Worm (Caenorhabditis elegans) whole organism, young adult: ENCODE measurements around the gene sfxn-1.5.

ENCODE experiments used
- C17E4.6 ChIP-seq: fragments of 200-800 bp; sonication (Bioruptor generic); IDR thresholded peaks from 2 replicates; pipeline ENCODE4 v1.3.6; 2022; ENCODE audit warnings: missing genetic modification reagents, missing genetic modification characterization, missing compliant biosample characterization
- F37B4.10 ChIP-seq: fragments of 200-800 bp; sonication (Bioruptor generic); IDR thresholded peaks from 2 replicates; pipeline ENCODE4 v1.3.6; 2022; ENCODE audit warnings: missing genetic modification characterization, missing compliant biosample characterization
- ama-1 ChIP-seq, 3 experiments: fragments of 150-350 bp in 1 of 3; sonication (generic microtip) in 2 of 3; optimal IDR thresholded peaks; 2 replicates each; lab custom pipeline; 2014 to 2018; ENCODE audit warnings: missing biosample characterization in 2 of 3, missing genetic modification characterization in 2 of 3, missing genetic modification reagents in 2 of 3
- atf-7 ChIP-seq: sonication (generic microtip); optimal IDR thresholded peaks from 2 replicates; lab custom pipeline; 2017; ENCODE audit warnings: mild to moderate bottlenecking, missing genetic modification characterization, missing compliant biosample characterization
- attf-5 ChIP-seq: fragments of 200-800 bp; sonication (Bioruptor generic); optimal IDR thresholded peaks from 2 replicates; lab custom pipeline; 2018; ENCODE audit warnings: mild to moderate bottlenecking, missing genetic modification characterization, missing compliant biosample characterization
- ceh-40 ChIP-seq: fragments of 200-800 bp; sonication (Bioruptor generic); IDR thresholded peaks from 2 replicates; pipeline ENCODE4 v1.3.6; 2022; ENCODE audit warnings: missing genetic modification characterization, missing compliant biosample characterization
- ceh-58 ChIP-seq: fragments of 200-800 bp; sonication (Bioruptor generic); IDR thresholded peaks from 2 replicates; pipeline ENCODE4 v1.3.6; 2022; ENCODE audit warnings: missing genetic modification characterization, missing compliant biosample characterization
- madf-10 ChIP-seq: sonication (generic microtip); optimal IDR thresholded peaks from 2 replicates; lab custom pipeline; 2016; ENCODE audit warnings: mild to moderate bottlenecking, missing genetic modification characterization, missing compliant biosample characterization
- snpc-1.1 ChIP-seq: sonication (generic microtip); optimal IDR thresholded peaks from 2 replicates; lab custom pipeline; 2017; ENCODE audit warnings: missing genetic modification characterization, mild to moderate bottlenecking, missing compliant biosample characterization, antibody characterized with exemption, moderate library complexity, missing genotype, missing genetic modification reagents; ENCODE audit not compliant: insufficient read depth
- snpc-1.3 ChIP-seq: sonication (generic microtip); optimal IDR thresholded peaks from 2 replicates; lab custom pipeline; 2017; ENCODE audit warnings: missing genetic modification characterization, mild to moderate bottlenecking, missing compliant biosample characterization, antibody characterized with exemption, moderate library complexity, missing genotype, missing genetic modification reagents; ENCODE audit not compliant: insufficient read depth
- snpc-3.4 ChIP-seq: sonication (generic microtip); optimal IDR thresholded peaks from 2 replicates; lab custom pipeline; 2017; ENCODE audit warnings: missing genetic modification characterization, mild to moderate bottlenecking, missing compliant biosample characterization, antibody characterized with exemption, moderate library complexity, missing genotype, missing genetic modification reagents
- tbx-9 ChIP-seq: sonication (generic microtip); optimal IDR thresholded peaks from 2 replicates; lab custom pipeline; 2016; ENCODE audit warnings: borderline replicate concordance, missing genetic modification characterization, inconsistent platforms, missing compliant biosample characterization
- unc-62 ChIP-seq: fragments of 150-350 bp; optimal IDR thresholded peaks from 2 replicates; lab custom pipeline; 2014; ENCODE audit warnings: missing biosample characterization, missing genetic modification reagents, missing genetic modification characterization
- ztf-28 ChIP-seq: fragments of 200-800 bp; sonication (Bioruptor generic); IDR thresholded peaks from 2 replicates; pipeline ENCODE4 v1.3.6; 2022; ENCODE audit warnings: missing genetic modification reagents, missing genetic modification characterization, missing compliant biosample characterization

DNA sequence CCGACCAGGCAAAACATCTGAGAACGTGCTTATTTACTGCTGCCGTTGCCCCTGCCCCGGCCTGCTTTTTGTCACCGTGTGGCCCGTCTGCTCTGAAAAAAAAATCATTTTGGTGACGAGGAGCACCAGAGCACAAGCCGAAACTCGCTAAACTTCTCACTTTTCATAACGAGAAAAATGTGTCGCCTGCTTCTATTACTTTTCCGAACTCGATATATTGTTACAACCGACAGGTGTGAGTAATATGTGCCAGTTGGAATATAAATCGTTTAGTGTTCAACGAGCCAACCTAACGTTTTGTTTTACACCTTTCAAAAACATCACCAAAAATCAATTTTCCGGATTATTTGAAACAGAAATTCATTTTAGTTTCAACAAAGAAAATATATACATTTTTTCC is 23.7 kb downstream of the sfxn-1.5 start:
- no peak for TF ChIP-seq unc-62
- no peak for TF ChIP-seq snpc-1.1 (tag; lab: Kevin White, UChicago)
- no peak for TF ChIP-seq F37B4.10
- TF ChIP-seq snpc-3.4 (tag; lab: Kevin White, UChicago) = no peak
- TF ChIP-seq ceh-58 (GFP tag; lab: Robert Waterston, UW) = no peak
- TF ChIP-seq ceh-40 (GFP tag; lab: Robert Waterston, UW) = no peak
- no peak for TF ChIP-seq C17E4.6 (GFP tag; lab: Robert Waterston, UW)
- TF ChIP-seq ama-1 (optimal IDR thresholded peaks at IDR 0.05; lab: Kevin White, UChicago) = no peak
- no peak for TF ChIP-seq ama-1 (GFP tag; optimal IDR thresholded peaks at IDR 0.05; lab: Kevin White, UChicago)
- TF ChIP-seq ztf-28 (GFP tag; lab: Robert Waterston, UW) = no peak
- no peak for TF ChIP-seq attf-5
- no peak for TF ChIP-seq tbx-9 (tag; lab: Kevin White, UChicago)
- TF ChIP-seq snpc-1.3 (tag; lab: Kevin White, UChicago) = no peak
- no peak for TF ChIP-seq madf-10
- TF ChIP-seq atf-7 (tag; lab: Kevin White, UChicago) = no peak
